Worm (Caenorhabditis elegans) whole organism, early embryonic: ENCODE results near the gene D1046.16.

Experiments
- B0310.2 ChIP-seq: sonication (generic microtip); optimal IDR thresholded peaks from 2 replicates; lab custom pipeline; 2016; ENCODE audit warnings: mild to moderate bottlenecking, missing genetic modification characterization, missing compliant biosample characterization
- F13C5.2 ChIP-seq: sonication (generic microtip); optimal IDR thresholded peaks from 2 replicates; lab custom pipeline; 2017; ENCODE audit warnings: mild to moderate bottlenecking, missing genetic modification characterization, inconsistent platforms, missing compliant biosample characterization
- aly-1 ChIP-seq: sonication (generic microtip); optimal IDR thresholded peaks from 2 replicates; lab custom pipeline; 2016; ENCODE audit warnings: missing genetic modification characterization, missing compliant biosample characterization
- ama-1 ChIP-seq: fragments of 150-350 bp; optimal IDR thresholded peaks from 2 replicates; lab custom pipeline; 2014
- ceh-13 ChIP-seq: fragments of 200-800 bp; sonication (Bioruptor generic); optimal IDR thresholded peaks from 2 replicates; lab custom pipeline; 2018; ENCODE audit warnings: mild to moderate bottlenecking, missing genetic modification characterization, missing compliant biosample characterization
- ceh-36 ChIP-seq: sonication (generic microtip); optimal IDR thresholded peaks from 2 replicates; lab custom pipeline; 2016; ENCODE audit warnings: missing genetic modification characterization, inconsistent platforms, missing compliant biosample characterization
- ets-7 ChIP-seq: sonication (generic microtip); optimal IDR thresholded peaks from 2 replicates; lab custom pipeline; 2016; ENCODE audit warnings: missing genotype, missing genetic modification characterization, missing compliant biosample characterization
- flt-1 ChIP-seq: fragments of 200-800 bp; sonication (Bioruptor generic); IDR thresholded peaks from 2 replicates; pipeline ENCODE4 v1.3.6; 2022; ENCODE audit warnings: missing genetic modification characterization, missing compliant biosample characterization
- hmbx-1 ChIP-seq: sonication (generic microtip); optimal IDR thresholded peaks from 2 replicates; lab custom pipeline; 2016; ENCODE audit warnings: mild to moderate bottlenecking, missing genetic modification characterization, missing compliant biosample characterization
- hmg-4 ChIP-seq: fragments of 200-800 bp; sonication (Bioruptor generic); optimal IDR thresholded peaks from 2 replicates; lab custom pipeline; 2018; ENCODE audit warnings: mild to moderate bottlenecking, missing genetic modification characterization, missing compliant biosample characterization
- hnd-1 ChIP-seq: sonication (generic microtip); optimal IDR thresholded peaks from 2 replicates; lab custom pipeline; 2016; ENCODE audit warnings: missing genetic modification characterization, missing compliant biosample characterization
- pes-1 ChIP-seq: fragments of 200-800 bp; sonication (Bioruptor generic); IDR thresholded peaks from 2 replicates; pipeline ENCODE4 v1.3.6; 2022; ENCODE audit warnings: missing genetic modification reagents, missing genetic modification characterization, missing compliant biosample characterization
- scrt-1 ChIP-seq: fragments of 200-800 bp; sonication (Bioruptor generic); IDR thresholded peaks from 2 replicates; pipeline ENCODE4 v1.3.6; 2022; ENCODE audit warnings: missing genetic modification characterization, missing compliant biosample characterization
- sea-1 ChIP-seq: fragments of 200-800 bp; sonication (Bioruptor generic); conservative IDR thresholded peaks from 2 replicates; pipeline ENCODE4 v1.3.6; 2022; ENCODE audit warnings: missing genetic modification characterization, missing compliant biosample characterization
- tbx-11 ChIP-seq: fragments of 200-800 bp; sonication (Bioruptor generic); IDR thresholded peaks from 2 replicates; pipeline ENCODE4 v1.3.6; 2022; ENCODE audit warnings: missing genetic modification characterization, missing compliant biosample characterization
- tbx-37 ChIP-seq: fragments of 200-800 bp; sonication (Bioruptor generic); conservative IDR thresholded peaks from 2 replicates; pipeline ENCODE4 v1.3.6; 2022; ENCODE audit warnings: missing genetic modification reagents, missing genetic modification characterization, missing compliant biosample characterization
- tra-4 ChIP-seq: sonication (generic microtip); optimal IDR thresholded peaks from 2 replicates; lab custom pipeline; 2017; ENCODE audit warnings: missing genetic modification characterization, missing compliant biosample characterization

D1046.16 gene

DNA sequence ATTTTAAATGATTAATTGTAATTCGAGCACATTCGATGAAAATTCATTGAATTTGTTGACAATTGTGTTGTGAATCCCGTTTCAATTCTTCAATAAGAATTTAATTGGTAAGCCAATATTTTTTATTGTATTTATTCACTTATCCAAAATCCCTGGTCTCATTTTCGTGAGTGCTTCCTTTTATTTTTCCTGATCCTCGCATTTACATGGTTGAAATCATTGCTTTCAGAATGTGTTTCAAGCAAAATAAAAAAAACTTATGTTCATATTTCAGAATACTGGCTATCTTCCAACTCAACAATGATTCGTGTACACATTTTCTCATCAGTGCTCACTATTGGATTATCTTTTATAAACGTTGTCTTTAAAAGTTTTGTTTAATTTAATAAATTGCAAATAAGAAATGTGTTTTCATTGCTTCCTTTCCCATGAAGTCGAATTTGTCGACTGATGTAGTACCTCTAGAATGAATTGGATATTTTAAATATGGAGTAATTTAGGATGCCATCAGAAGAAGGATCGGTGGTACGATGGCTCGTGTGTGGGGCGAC lies 8.1 kb downstream of the D1046.16 start, which contains the start of the genes D1046.18 and slc-25A26:
Gene D1046.18 (plus strand): TSS at position 301 of the 551 bp plus-strand sequence.
Gene slc-25A26 (plus strand): TSS at position 501 of the 551 bp plus-strand sequence.
- TF ChIP-seq hmg-4 (GFP tag; lab: Kevin White, UChicago) (no peak), scrt-1 (GFP tag; lab: Robert Waterston, UW) (no peak), tbx-11 (no peak), ama-1 (lab: Kevin White, UChicago) (no peak), B0310.2 (tag; lab: Kevin White, UChicago) (no peak), F13C5.2 (no peak), ets-7 (tag; lab: Kevin White, UChicago) (no peak), ceh-36 (tag; lab: Kevin White, UChicago) (no peak)

DNA sequence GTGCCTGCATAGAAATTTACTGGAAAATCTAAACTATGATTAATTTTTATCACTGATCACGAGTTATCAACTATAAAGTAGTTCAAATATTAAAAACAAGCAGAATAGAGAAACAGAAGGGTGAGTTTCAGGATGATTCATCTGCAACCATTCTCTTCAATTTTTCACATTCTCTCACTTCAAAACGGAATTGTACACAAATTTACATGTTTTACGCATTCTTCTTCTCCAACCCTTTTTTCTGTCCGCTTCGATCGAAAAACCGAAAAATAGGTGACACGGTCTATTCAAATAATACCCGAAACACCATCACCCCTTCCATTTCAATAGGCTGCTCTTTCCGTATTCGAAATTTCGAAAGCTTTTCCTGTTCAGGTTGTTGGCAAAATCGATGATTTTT lies 11.6 kb downstream of the D1046.16 start, which contains the start of gene D1046.4:
Gene D1046.4 (plus strand): TSS at position 301 of the 400 bp plus-strand sequence.
- TF ChIP-seq ets-7 (tag; lab: Kevin White, UChicago) (no peak), B0310.2 (tag; lab: Kevin White, UChicago) (no peak), tbx-11 (no peak), hmg-4 (GFP tag; lab: Kevin White, UChicago) (no peak)

DNA sequence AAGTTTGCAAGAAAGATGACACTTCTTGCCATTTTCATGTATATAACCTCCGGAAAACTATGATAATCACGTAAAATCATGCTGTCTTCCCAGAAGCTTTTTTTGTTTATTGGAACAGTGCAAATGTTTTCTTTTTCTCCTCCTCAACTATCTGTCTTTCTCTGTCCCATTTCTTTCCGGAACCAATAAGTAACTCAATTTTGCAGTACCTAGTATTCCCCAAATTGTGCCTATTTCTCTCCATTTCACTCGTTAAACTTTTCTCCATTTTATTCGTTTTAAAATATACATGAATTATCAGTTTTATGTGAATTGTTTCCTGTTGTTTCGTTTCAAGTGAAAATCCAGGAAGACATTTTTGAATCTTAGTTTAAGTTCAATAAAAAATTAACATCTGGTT lies 21.5 kb downstream of the D1046.16 start:
- no peak for TF ChIP-seq F13C5.2
- no peak for TF ChIP-seq tra-4 (tag; lab: Kevin White, UChicago)
- TF ChIP-seq ama-1 (lab: Kevin White, UChicago): no peak
- TF ChIP-seq hmbx-1 (tag; lab: Kevin White, UChicago): no peak
- no peak for TF ChIP-seq pes-1 (GFP tag; lab: Robert Waterston, UW)
- no peak for TF ChIP-seq hmg-4 (GFP tag; lab: Kevin White, UChicago)
- TF ChIP-seq aly-1: no peak
- no peak for TF ChIP-seq scrt-1 (GFP tag; lab: Robert Waterston, UW)
- TF ChIP-seq hnd-1 (tag; lab: Kevin White, UChicago): no peak
- no peak for TF ChIP-seq B0310.2 (tag; lab: Kevin White, UChicago)
- TF ChIP-seq sea-1: no peak
- no peak for TF ChIP-seq flt-1 (GFP tag; lab: Robert Waterston, UW)
- no peak for TF ChIP-seq tbx-37
- TF ChIP-seq tbx-11: no peak

DNA sequence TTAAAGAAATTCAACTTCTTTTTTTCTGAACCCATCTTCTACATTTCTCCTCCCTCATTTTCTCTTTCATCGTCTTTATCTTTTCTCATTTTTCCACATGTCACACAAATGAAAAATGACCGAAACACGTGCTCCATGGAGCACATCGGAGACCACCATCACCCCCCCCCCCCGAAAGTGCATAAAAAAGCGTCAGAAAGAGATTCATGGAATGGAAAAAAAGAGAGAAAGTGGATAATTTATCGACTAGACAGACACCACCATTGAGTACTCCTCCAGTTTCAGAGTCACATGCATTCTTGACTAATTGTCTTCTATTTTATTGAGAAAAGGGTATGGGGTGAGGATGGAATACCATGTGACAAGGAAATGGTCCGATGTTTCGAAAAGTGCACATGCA lies 25.2 kb downstream of the D1046.16 start:
- no peak for TF ChIP-seq tra-4 (tag; lab: Kevin White, UChicago)

DNA sequence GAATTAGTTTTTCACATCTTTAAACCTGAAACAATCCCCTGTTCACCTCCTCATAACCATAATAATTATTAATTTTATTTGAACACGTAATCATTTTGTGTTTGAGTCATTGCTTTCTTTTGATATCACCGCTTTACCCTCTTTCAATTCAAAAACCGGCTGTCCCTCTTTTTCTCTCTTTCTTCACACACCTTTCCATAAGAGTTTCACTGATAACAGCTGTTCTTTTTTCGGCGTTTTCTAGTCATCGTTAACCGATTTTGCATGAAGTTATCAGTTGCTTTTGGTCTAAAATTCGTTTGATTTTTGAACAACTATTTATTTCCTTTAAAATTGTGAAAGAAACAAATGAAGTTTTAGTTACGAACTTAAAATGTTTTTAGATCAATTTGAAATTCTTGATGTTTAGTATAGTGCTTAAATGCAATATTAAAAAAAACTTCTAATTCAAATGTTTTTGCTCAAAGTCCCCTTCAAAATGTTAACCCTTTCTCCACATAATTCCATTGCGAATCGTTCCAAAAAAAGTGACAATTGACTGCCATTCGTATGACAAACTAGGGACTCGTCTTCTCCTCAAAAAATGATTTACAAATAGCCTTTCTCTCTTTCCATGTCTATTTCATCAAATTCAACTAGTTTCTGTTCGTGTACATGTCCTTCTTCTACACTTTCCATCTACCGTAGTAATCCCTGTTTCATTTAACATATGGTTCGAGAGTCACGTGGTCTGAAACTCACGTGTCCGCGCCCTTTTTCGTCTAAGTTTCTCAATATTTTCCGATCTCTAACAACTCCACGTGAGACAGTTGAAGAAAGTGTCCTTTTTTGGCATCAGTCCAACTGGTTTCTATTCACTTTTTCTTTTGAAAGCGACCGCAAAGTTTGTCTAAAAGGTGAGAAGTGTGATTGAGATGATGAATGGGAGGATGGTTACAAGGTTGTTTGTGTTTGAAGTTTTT lies 27.4 kb downstream of the D1046.16 start:
- no peak for TF ChIP-seq tbx-11
- TF ChIP-seq hmg-4 (GFP tag; lab: Kevin White, UChicago): no peak
- no peak for TF ChIP-seq sea-1

DNA sequence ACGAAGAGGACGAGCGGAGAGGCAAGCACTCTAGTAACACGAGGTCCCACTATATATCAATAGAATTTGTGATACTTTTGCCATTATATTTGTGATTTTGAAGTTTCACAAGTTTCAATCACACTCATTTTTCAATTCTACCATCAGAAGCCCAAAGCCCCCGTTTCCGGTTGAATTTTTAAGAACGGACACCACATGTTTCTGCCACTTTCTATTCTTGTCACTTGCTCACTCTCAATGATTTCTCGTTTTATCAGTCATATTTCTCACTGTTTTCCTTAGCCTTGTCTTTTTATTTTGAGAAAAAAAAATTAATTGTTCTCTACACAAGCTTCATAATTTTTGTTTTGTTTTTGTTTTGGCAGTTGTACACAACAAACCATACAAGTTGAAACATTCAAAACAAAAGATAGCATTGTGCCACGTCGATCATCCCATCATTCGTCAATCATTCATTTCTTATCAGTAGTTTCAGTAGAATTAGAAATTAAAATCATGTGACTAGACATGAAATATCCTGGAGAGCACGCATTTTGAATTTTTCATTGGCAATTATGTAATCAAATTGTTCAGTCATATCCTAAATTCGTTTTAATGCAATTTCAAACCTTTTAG lies 30.1 kb downstream of the D1046.16 start:
- TF ChIP-seq hmg-4 (GFP tag; lab: Kevin White, UChicago): no peak
- no peak for TF ChIP-seq ets-7 (tag; lab: Kevin White, UChicago)
- no peak for TF ChIP-seq hmbx-1 (tag; lab: Kevin White, UChicago)
- TF ChIP-seq ceh-36 (tag; lab: Kevin White, UChicago): no peak
- TF ChIP-seq sea-1: no peak
- TF ChIP-seq tra-4 (tag; lab: Kevin White, UChicago): no peak
- TF ChIP-seq tbx-11: no peak
- no peak for TF ChIP-seq ceh-13 (GFP tag; lab: Kevin White, UChicago)
- no peak for TF ChIP-seq B0310.2 (tag; lab: Kevin White, UChicago)
- no peak for TF ChIP-seq pes-1 (GFP tag; lab: Robert Waterston, UW)
- no peak for TF ChIP-seq scrt-1 (GFP tag; lab: Robert Waterston, UW)
- no peak for TF ChIP-seq hnd-1 (tag; lab: Kevin White, UChicago)
- no peak for TF ChIP-seq aly-1
- no peak for TF ChIP-seq tbx-37
- no peak for TF ChIP-seq ama-1 (lab: Kevin White, UChicago)
- TF ChIP-seq flt-1 (GFP tag; lab: Robert Waterston, UW): no peak
- no peak for TF ChIP-seq F13C5.2

DNA sequence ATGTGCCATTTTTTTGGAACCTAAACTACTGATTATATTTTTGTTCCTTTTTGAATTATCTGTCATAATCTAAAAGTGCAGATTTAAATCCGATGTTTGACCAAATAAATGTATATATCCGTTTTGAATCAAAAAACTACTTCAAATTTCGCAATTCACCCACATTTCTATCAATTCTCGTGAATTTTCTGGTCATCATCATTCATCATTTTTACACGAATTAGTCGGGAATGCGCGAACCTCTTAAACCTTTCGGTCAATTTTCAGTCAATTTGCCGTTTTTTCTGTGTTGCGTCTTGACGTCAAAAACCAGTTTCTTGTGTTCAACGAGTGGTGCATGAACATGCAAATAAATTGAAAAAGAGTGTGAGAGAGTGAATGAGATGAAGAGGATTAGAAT lies 32.2 kb downstream of the D1046.16 start:
- no peak for TF ChIP-seq tra-4 (tag; lab: Kevin White, UChicago)
- no peak for TF ChIP-seq tbx-11
- no peak for TF ChIP-seq flt-1 (GFP tag; lab: Robert Waterston, UW)
- TF ChIP-seq ceh-13 (GFP tag; lab: Kevin White, UChicago): no peak
- no peak for TF ChIP-seq ceh-36 (tag; lab: Kevin White, UChicago)
- no peak for TF ChIP-seq tbx-37

DNA sequence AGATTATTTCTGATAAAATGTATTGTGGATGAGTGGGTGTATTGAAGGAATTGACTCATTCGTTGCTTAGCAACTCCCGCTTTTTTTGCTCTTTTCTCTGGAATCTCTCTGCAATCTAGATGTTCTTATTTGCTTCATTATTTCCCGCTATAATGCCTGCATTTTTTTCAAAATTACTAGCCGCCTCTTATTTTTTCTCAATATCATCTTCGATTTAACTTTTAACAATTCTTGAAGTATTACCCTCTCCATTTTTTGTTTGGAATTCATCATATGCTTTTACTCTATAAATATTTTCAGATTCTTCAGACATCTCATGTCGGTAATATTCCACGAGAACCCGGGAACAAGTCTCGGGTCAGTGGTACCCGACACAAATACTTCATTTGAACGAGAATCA lies 34.2 kb downstream of the D1046.16 start, which contains the start of gene tpra-1:
Gene tpra-1 (plus strand): TSS at position 301 of the 400 bp plus-strand sequence.
- TF ChIP-seq hnd-1 (tag; lab: Kevin White, UChicago) (no peak), F13C5.2 (no peak), hmbx-1 (tag; lab: Kevin White, UChicago) (no peak), tra-4 (tag; lab: Kevin White, UChicago) (no peak), sea-1 (no peak), pes-1 (GFP tag; lab: Robert Waterston, UW) (no peak), ceh-13 (GFP tag; lab: Kevin White, UChicago) (no peak), tbx-11 (no peak), hmg-4 (GFP tag; lab: Kevin White, UChicago) (no peak), scrt-1 (GFP tag; lab: Robert Waterston, UW) (no peak), flt-1 (GFP tag; lab: Robert Waterston, UW) (no peak), B0310.2 (tag; lab: Kevin White, UChicago) (no peak), ama-1 (lab: Kevin White, UChicago) (no peak), aly-1 (no peak), ets-7 (tag; lab: Kevin White, UChicago) (no peak), tbx-37 (no peak), ceh-36 (tag; lab: Kevin White, UChicago) (no peak)
